Worm (Caenorhabditis elegans) whole organism, L4 larva: ENCODE results near the gene srh-173.
"Not testable (repeated sequence)": the region's sequence is repeated elsewhere in the genome, so short reads cannot be mapped to it uniquely, and the experiment has no call there.

ENCODE experiments used
- ZK546.5 ChIP-seq, 2 experiments: sonication (generic microtip); optimal IDR thresholded peaks; 2 replicates each; lab custom pipeline; 2017; ENCODE audit warnings: missing biosample characterization in 2 of 2, missing genetic modification characterization in 2 of 2
- unc-62 ChIP-seq, 3 experiments: fragments of 150-350 bp in 1 of 3; sonication (generic microtip); optimal IDR thresholded peaks in 2 of 3; peaks in 1 of 3; 1 replicate in 1 of 3; 2 replicates in 2 of 3; lab custom pipeline; 2014 to 2017; ENCODE audit warnings: missing biosample characterization in 3 of 3, missing genetic modification characterization in 3 of 3, missing genetic modification reagents in 3 of 3, missing genotype in 1 of 3

DNA sequence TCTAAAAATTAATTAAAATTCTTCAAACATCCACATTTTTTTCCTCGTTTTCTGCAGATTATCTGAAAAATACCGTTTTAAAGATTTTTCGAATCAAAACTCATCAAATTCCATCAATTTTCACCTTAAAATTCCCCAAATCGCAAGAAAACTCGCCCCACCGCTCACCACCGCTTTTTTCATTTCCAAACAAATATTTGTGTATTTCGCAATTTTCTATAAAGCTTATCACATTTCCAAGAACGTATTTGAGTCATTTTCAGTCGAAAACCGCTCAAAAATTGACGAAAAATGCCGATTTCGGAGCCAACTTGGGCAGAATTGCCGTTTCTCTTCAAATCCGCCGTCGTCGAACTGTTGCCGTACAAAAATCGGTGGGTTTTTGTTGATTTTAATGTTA, 23.4 kb upstream of the srh-173 start, which contains the start of gene Y60A3A.8:
- TF ChIP-seq unc-62 (GFP tag; optimal IDR thresholded peaks at IDR 0.05 in 1 of 2; lab: Kevin White, UChicago); unc-62 (tag; optimal IDR thresholded peaks at IDR 0.05; lab: Kevin White, UChicago); ZK546.5 (tag; optimal IDR thresholded peaks at IDR 0.05; lab: Kevin White, UChicago): not testable (repeated sequence)
